Fruit fly (Drosophila melanogaster) whole organism, adult: ENCODE measurements around the gene Cyp28d1.

Source experiments
- CG14711 ChIP-seq: fragments of 200-800 bp; sonication (Bioruptor generic); optimal IDR thresholded peaks from 2 replicates; lab custom pipeline; 2018; ENCODE audit warnings: missing biosample characterization, mild to moderate bottlenecking, missing genetic modification characterization, moderate library complexity
- CG1620 ChIP-seq: fragments of 200-800 bp; sonication (Bioruptor generic); optimal IDR thresholded peaks from 2 replicates; lab custom pipeline; 2016; ENCODE audit warnings: missing biosample characterization, missing genetic modification characterization
- CG33017 ChIP-seq: fragments of 200-800 bp; sonication (Bioruptor generic); optimal IDR thresholded peaks from 2 replicates; lab custom pipeline; 2018; ENCODE audit warnings: missing biosample characterization, mild to moderate bottlenecking, missing genetic modification characterization, moderate library complexity
- CG5204 ChIP-seq: fragments of 200-800 bp; sonication (Bioruptor generic); optimal IDR thresholded peaks from 2 replicates; lab custom pipeline; 2016; ENCODE audit warnings: missing biosample characterization, missing genetic modification characterization
- CG7101 ChIP-seq: fragments of 200-800 bp; sonication (Bioruptor generic); optimal IDR thresholded peaks from 2 replicates; lab custom pipeline; 2018; ENCODE audit warnings: missing biosample characterization, mild to moderate bottlenecking, missing genetic modification characterization, moderate library complexity
- Hr96 ChIP-seq: fragments of 200-800 bp; sonication (Bioruptor generic); optimal IDR thresholded peaks from 2 replicates; lab custom pipeline; 2016; ENCODE audit warnings: missing biosample characterization, missing genetic modification characterization
- Mnt ChIP-seq: fragments of 200-800 bp; sonication (Bioruptor generic); optimal IDR thresholded peaks from 2 replicates; lab custom pipeline; 2016; ENCODE audit warnings: missing biosample characterization, mild to moderate bottlenecking, missing genetic modification characterization
- cic ChIP-seq: fragments of 200-800 bp; sonication (Bioruptor generic); optimal IDR thresholded peaks from 2 replicates; lab custom pipeline; 2017; ENCODE audit warnings: missing biosample characterization, mild to moderate bottlenecking, missing genetic modification characterization, moderate library complexity
- kay ChIP-seq: fragments of 200-800 bp; sonication (Bioruptor generic); peaks from one replicate; lab custom pipeline; 2016; ENCODE audit warnings: missing biosample characterization, missing genetic modification characterization, borderline replicate concordance
- tj ChIP-seq: fragments of 200-800 bp; sonication (Bioruptor generic); optimal IDR thresholded peaks from 3 replicates; lab custom pipeline; 2017; ENCODE audit warnings: missing biosample characterization, mild to moderate bottlenecking, missing genetic modification characterization, moderate library complexity

DNA sequence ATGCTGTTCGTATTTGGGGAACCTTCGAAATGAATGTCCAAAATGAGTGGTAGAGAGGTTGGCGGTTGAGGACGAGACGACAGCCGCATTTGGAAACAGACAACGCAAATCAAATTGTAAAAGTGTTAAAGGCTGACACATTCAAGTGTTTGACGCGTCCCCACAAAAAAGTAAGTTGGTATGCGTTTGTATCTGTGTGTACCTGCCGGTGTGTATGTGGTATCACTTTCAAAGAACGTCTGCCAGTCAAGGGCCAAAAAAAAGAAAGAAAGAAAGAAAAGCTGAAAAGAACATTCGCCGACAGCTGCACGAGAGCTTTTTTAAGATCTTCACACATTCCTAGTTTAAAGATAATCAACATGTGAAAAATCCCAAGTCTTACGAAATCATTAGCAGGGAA lies 37.6 kb downstream of the Cyp28d1 start:
- no peak for TF ChIP-seq tj (GFP tag; lab: Kevin White, UChicago)
- no peak for TF ChIP-seq CG7101 (tag; lab: Kevin White, UChicago)
- TF ChIP-seq Mnt (GFP tag; lab: Kevin White, UChicago), result no peak
- no peak for TF ChIP-seq cic (GFP tag; lab: Kevin White, UChicago)
- no peak for TF ChIP-seq CG33017
- no peak for TF ChIP-seq kay (GFP tag; lab: Kevin White, UChicago)
- TF ChIP-seq CG1620, result no peak
- TF ChIP-seq Hr96 (GFP tag; lab: Kevin White, UChicago), result no peak
- TF ChIP-seq CG5204, result no peak
- no peak for TF ChIP-seq CG14711 (tag; lab: Kevin White, UChicago)
